Worm (Caenorhabditis elegans) whole organism, early embryonic: ENCODE data around the gene fbxc-54.

Source experiments
- B0310.2 ChIP-seq: sonication (generic microtip); optimal IDR thresholded peaks from 2 replicates; lab custom pipeline; 2016; ENCODE audit warnings: mild to moderate bottlenecking, missing genetic modification characterization, missing compliant biosample characterization
- F13C5.2 ChIP-seq: sonication (generic microtip); optimal IDR thresholded peaks from 2 replicates; lab custom pipeline; 2017; ENCODE audit warnings: mild to moderate bottlenecking, missing genetic modification characterization, inconsistent platforms, missing compliant biosample characterization
- aly-1 ChIP-seq: sonication (generic microtip); optimal IDR thresholded peaks from 2 replicates; lab custom pipeline; 2016; ENCODE audit warnings: missing genetic modification characterization, missing compliant biosample characterization
- ama-1 ChIP-seq: fragments of 150-350 bp; optimal IDR thresholded peaks from 2 replicates; lab custom pipeline; 2014
- ceh-13 ChIP-seq: fragments of 200-800 bp; sonication (Bioruptor generic); optimal IDR thresholded peaks from 2 replicates; lab custom pipeline; 2018; ENCODE audit warnings: mild to moderate bottlenecking, missing genetic modification characterization, missing compliant biosample characterization
- ceh-36 ChIP-seq: sonication (generic microtip); optimal IDR thresholded peaks from 2 replicates; lab custom pipeline; 2016; ENCODE audit warnings: missing genetic modification characterization, inconsistent platforms, missing compliant biosample characterization
- ets-7 ChIP-seq: sonication (generic microtip); optimal IDR thresholded peaks from 2 replicates; lab custom pipeline; 2016; ENCODE audit warnings: missing genotype, missing genetic modification characterization, missing compliant biosample characterization
- flt-1 ChIP-seq: fragments of 200-800 bp; sonication (Bioruptor generic); IDR thresholded peaks from 2 replicates; pipeline ENCODE4 v1.3.6; 2022; ENCODE audit warnings: missing genetic modification characterization, missing compliant biosample characterization
- hmbx-1 ChIP-seq: sonication (generic microtip); optimal IDR thresholded peaks from 2 replicates; lab custom pipeline; 2016; ENCODE audit warnings: mild to moderate bottlenecking, missing genetic modification characterization, missing compliant biosample characterization
- hmg-4 ChIP-seq: fragments of 200-800 bp; sonication (Bioruptor generic); optimal IDR thresholded peaks from 2 replicates; lab custom pipeline; 2018; ENCODE audit warnings: mild to moderate bottlenecking, missing genetic modification characterization, missing compliant biosample characterization
- hnd-1 ChIP-seq: sonication (generic microtip); optimal IDR thresholded peaks from 2 replicates; lab custom pipeline; 2016; ENCODE audit warnings: missing genetic modification characterization, missing compliant biosample characterization
- pes-1 ChIP-seq: fragments of 200-800 bp; sonication (Bioruptor generic); IDR thresholded peaks from 2 replicates; pipeline ENCODE4 v1.3.6; 2022; ENCODE audit warnings: missing genetic modification reagents, missing genetic modification characterization, missing compliant biosample characterization
- scrt-1 ChIP-seq: fragments of 200-800 bp; sonication (Bioruptor generic); IDR thresholded peaks from 2 replicates; pipeline ENCODE4 v1.3.6; 2022; ENCODE audit warnings: missing genetic modification characterization, missing compliant biosample characterization
- sea-1 ChIP-seq: fragments of 200-800 bp; sonication (Bioruptor generic); conservative IDR thresholded peaks from 2 replicates; pipeline ENCODE4 v1.3.6; 2022; ENCODE audit warnings: missing genetic modification characterization, missing compliant biosample characterization
- tbx-11 ChIP-seq: fragments of 200-800 bp; sonication (Bioruptor generic); IDR thresholded peaks from 2 replicates; pipeline ENCODE4 v1.3.6; 2022; ENCODE audit warnings: missing genetic modification characterization, missing compliant biosample characterization
- tbx-37 ChIP-seq: fragments of 200-800 bp; sonication (Bioruptor generic); conservative IDR thresholded peaks from 2 replicates; pipeline ENCODE4 v1.3.6; 2022; ENCODE audit warnings: missing genetic modification reagents, missing genetic modification characterization, missing compliant biosample characterization
- tra-4 ChIP-seq: sonication (generic microtip); optimal IDR thresholded peaks from 2 replicates; lab custom pipeline; 2017; ENCODE audit warnings: missing genetic modification characterization, missing compliant biosample characterization

The fbxc-54 gene

DNA sequence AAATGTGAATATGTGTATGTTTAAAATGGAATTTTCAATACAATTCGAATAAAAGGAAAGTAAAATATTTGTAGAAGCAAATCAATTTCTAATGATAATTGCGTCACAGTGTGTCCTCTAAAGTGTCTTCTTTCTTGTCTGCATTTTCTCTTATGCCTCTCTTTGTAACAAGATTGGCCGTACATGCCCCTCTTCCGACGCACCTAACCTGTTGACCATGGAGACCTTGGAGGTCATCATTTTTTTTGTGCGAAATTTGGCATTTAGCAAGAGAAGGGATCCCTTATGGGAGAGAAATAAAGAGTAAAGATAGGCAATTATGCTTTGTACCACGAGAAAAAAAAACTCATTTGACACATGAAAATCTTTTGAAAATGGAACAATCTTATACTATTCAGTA, 3.2 kb upstream of the fbxc-54 start, which contains the start of gene F23F1.4:
F23F1.4 (minus strand) TSS at position 141 of the 400 bp plus-strand sequence.
- TF ChIP-seq scrt-1 (GFP tag; lab: Robert Waterston, UW) (no peak), flt-1 (GFP tag; lab: Robert Waterston, UW) (no peak), hmbx-1 (tag; lab: Kevin White, UChicago) (no peak), aly-1 (tag; lab: Kevin White, UChicago) (no peak), ets-7 (tag; lab: Kevin White, UChicago) (no peak), pes-1 (GFP tag; lab: Robert Waterston, UW) (no peak), B0310.2 (tag; lab: Kevin White, UChicago) (no peak), ama-1 (lab: Kevin White, UChicago) (no peak), ceh-13 (GFP tag; lab: Kevin White, UChicago) (no peak), F13C5.2 (no peak), sea-1 (GFP tag; lab: Robert Waterston, UW) (no peak), tbx-37 (GFP tag; lab: Robert Waterston, UW) (no peak), hmg-4 (GFP tag; lab: Kevin White, UChicago) (no peak), ceh-36 (tag; lab: Kevin White, UChicago) (no peak), tra-4 (tag; lab: Kevin White, UChicago) (no peak), tbx-11 (GFP tag; lab: Robert Waterston, UW) (no peak), hnd-1 (tag; lab: Kevin White, UChicago) (no peak)

DNA sequence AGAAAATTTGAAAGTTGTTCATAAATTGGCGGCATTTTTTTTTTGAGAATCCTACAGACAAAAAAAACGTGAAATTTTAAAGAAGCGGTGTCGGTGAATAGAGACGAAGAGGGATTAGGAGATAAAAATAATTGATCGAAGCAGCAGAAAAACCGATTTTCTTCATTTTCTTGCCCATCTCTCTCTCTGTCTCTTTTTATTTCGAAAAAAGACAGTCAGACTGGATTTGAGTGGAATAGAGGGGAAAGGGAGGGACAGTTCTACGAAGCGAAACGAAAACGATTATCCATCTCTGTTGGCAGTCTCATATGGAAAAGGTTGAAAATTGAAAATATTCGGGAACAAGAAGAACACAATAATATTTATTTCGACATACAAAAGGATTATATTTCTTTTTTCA, 1.9 kb upstream of the fbxc-54 start:
- TF ChIP-seq tra-4 (tag; lab: Kevin White, UChicago) (no peak), hmg-4 (GFP tag; lab: Kevin White, UChicago) (no peak), aly-1 (tag; lab: Kevin White, UChicago) (no peak), hmbx-1 (tag; lab: Kevin White, UChicago) (no peak), tbx-37 (GFP tag; lab: Robert Waterston, UW) (no peak), ets-7 (tag; lab: Kevin White, UChicago) (no peak), hnd-1 (tag; lab: Kevin White, UChicago) (no peak), pes-1 (GFP tag; lab: Robert Waterston, UW) (no peak), B0310.2 (tag; lab: Kevin White, UChicago) (no peak), flt-1 (GFP tag; lab: Robert Waterston, UW) (no peak), F13C5.2 (no peak), tbx-11 (GFP tag; lab: Robert Waterston, UW) (no peak), ceh-36 (tag; lab: Kevin White, UChicago) (no peak), ama-1 (lab: Kevin White, UChicago) (no peak), scrt-1 (GFP tag; lab: Robert Waterston, UW) (no peak), sea-1 (GFP tag; lab: Robert Waterston, UW) (no peak)

DNA sequence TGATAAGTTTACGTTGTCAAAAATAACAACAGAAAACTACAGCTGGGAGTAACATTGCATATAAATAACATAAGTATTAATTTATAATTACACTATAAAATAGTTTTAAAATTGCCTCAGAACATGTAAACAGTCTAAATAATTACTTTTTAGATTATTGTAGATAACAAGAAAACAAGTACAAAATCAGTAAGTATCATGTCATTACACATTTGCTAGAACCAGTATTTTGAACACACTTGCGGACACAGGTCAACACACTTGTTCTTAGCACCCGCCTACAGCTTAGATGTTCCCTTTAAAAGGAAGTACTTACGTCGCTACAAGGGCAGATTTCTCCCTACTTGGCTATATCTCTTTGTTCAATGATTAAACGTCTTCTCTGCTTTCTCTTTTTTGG, 2.4 kb downstream of the fbxc-54 start, which contains the start of gene F23F1.2:
F23F1.2 (plus strand) TSS at position 301 of the 400 bp plus-strand sequence.
- TF ChIP-seq scrt-1 (GFP tag; lab: Robert Waterston, UW) (no peak), aly-1 (tag; lab: Kevin White, UChicago) (no peak), pes-1 (GFP tag; lab: Robert Waterston, UW) (no peak), B0310.2 (tag; lab: Kevin White, UChicago) (no peak)

DNA sequence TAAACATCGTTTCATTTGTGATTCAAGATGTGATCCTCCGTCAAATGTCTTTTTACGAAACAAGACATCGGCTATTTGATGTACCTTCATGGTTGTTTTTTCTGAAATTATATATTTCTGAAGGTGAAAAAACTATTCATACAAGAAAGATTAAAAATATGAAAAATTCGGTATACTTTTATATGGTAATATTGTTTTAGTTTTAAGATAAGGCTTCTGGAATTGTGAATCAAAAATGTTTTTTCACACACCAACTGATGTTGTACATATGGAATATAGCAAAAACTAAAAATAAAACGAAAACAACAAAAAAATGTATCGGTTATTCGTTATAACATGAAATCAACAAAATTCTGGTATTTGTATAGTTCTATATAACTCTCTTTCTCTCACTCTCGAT, 5.7 kb downstream of the fbxc-54 start, which contains the start of gene F23F1.6:
F23F1.6 (minus strand) TSS at position 101 of the 400 bp plus-strand sequence.
- TF ChIP-seq aly-1 (tag; lab: Kevin White, UChicago), result no peak
- no peak for TF ChIP-seq flt-1 (GFP tag; lab: Robert Waterston, UW)
- TF ChIP-seq pes-1 (GFP tag; lab: Robert Waterston, UW), result no peak
- no peak for TF ChIP-seq tra-4 (tag; lab: Kevin White, UChicago)
- TF ChIP-seq F13C5.2, result no peak
- TF ChIP-seq hmbx-1 (tag; lab: Kevin White, UChicago), result no peak
- TF ChIP-seq ama-1 (lab: Kevin White, UChicago), result no peak

DNA sequence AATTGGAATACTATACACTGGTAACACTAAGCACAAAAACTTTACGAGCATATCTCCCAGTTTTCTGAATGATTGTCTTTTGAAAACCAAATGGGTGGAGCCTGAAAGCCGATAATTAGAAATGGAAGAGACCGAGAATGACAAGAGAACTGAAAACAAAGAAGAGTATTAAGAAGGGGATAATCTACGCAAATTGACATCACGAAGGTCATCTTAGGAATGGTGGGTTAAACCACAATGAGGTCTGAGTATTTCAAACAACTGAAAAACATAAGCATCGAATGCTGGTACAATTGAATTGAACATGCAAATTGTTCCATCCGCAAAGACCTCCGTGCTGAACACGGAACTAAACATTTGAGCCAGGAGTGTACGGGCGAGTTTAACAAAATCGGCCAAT, 7.9 kb downstream of the fbxc-54 start, which contains the start of gene spp-24:
spp-24 (minus strand) TSS at position 101 of the 400 bp plus-strand sequence.
- TF ChIP-seq ceh-36 (tag; lab: Kevin White, UChicago) (no peak), sea-1 (GFP tag; lab: Robert Waterston, UW) (no peak), B0310.2 (tag; lab: Kevin White, UChicago) (no peak), aly-1 (tag; lab: Kevin White, UChicago) (no peak), tbx-37 (GFP tag; lab: Robert Waterston, UW) (no peak), hmbx-1 (tag; lab: Kevin White, UChicago) (no peak), tbx-11 (GFP tag; lab: Robert Waterston, UW) (no peak)

DNA sequence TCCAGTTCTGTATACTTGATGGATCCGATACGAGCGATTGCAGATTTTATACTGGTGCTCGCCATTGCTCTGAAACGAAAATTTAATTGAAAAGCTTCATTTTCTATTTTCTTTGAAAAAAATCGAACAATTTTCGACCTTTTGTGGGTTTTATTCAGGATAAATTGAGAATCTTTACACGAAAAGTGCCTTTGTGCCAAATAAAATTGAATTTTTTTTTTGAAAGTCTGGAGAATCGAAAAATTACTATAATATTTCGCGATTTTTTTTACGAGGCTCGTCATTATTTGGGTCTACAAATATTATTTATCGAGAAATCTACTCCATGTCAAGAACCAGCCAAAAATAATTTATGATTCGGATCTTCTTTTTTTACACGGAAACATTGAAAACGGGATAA, 10.4 kb downstream of the fbxc-54 start, which contains the start of gene F23F1.10:
F23F1.10 (minus strand) TSS at position 69 of the 400 bp plus-strand sequence.
- TF ChIP-seq aly-1 (tag; lab: Kevin White, UChicago) (no peak), hmg-4 (GFP tag; lab: Kevin White, UChicago) (no peak), sea-1 (GFP tag; lab: Robert Waterston, UW) (no peak), flt-1 (GFP tag; lab: Robert Waterston, UW) (no peak), tbx-37 (GFP tag; lab: Robert Waterston, UW) (no peak), F13C5.2 (no peak), B0310.2 (tag; lab: Kevin White, UChicago) (no peak), tra-4 (tag; lab: Kevin White, UChicago) (no peak), tbx-11 (GFP tag; lab: Robert Waterston, UW) (no peak), ama-1 (lab: Kevin White, UChicago) (no peak), scrt-1 (GFP tag; lab: Robert Waterston, UW) (no peak), hmbx-1 (tag; lab: Kevin White, UChicago) (no peak), ets-7 (tag; lab: Kevin White, UChicago) (no peak), ceh-36 (tag; lab: Kevin White, UChicago) (no peak), ceh-13 (GFP tag; lab: Kevin White, UChicago) (no peak), hnd-1 (tag; lab: Kevin White, UChicago) (no peak), pes-1 (GFP tag; lab: Robert Waterston, UW) (no peak)

DNA sequence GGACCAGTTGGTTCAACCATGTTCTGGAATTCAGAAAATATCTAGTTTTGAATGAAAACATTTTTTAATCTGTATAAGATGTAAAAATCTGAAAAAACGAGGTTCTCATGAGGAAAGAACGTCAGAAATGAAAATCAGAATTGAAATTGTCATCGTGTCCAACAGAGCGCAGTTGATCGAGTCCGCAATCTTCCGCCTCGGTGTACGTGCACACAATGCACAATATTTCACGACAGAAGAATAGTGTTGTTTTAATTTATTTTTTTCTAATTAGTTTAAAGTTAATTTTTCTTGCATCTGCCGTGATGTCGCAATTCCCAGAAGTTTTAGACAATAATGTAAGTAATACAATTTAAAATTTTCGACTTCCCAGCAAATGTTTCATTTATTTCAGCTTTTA, 12.1 kb downstream of the fbxc-54 start, which contains the start of gene nfyc-1:
nfyc-1 (plus strand) TSS at position 268 of the 400 bp plus-strand sequence.
- peak; percentile 54 for TF ChIP-seq F13C5.2
- no peak for TF ChIP-seq pes-1 (GFP tag; lab: Robert Waterston, UW)
